Fruit fly (Drosophila melanogaster) whole organism, embryonic: Measurements from ENCODE around the gene CG43998.

Experiments
- Atf-2 ChIP-seq: fragments of 200-800 bp; sonication (Bioruptor generic); optimal IDR thresholded peaks from 2 replicates; lab custom pipeline; 2016; ENCODE audit warnings: missing biosample characterization, missing genetic modification characterization
- Atf6 ChIP-seq: fragments of 200-800 bp; sonication (Bioruptor generic); IDR thresholded peaks from 2 replicates; pipeline ENCODE4 v1.3.6; 2022; ENCODE audit warnings: missing biosample characterization, missing genetic modification characterization
- Blimp-1 ChIP-seq: fragments of 200-800 bp; sonication (Bioruptor generic); optimal IDR thresholded peaks from 3 replicates; lab custom pipeline; 2018; ENCODE audit warnings: missing biosample characterization, missing genetic modification characterization, mild to moderate bottlenecking, moderate library complexity, missing genetic modification reagents
- CG10462 ChIP-seq: fragments of 200-800 bp; sonication (Bioruptor generic); optimal IDR thresholded peaks from 2 replicates; lab custom pipeline; 2016; ENCODE audit warnings: missing biosample characterization, missing genetic modification characterization
- CG11456 ChIP-seq: fragments of 200-800 bp; sonication (Bioruptor generic); IDR thresholded peaks from 3 replicates; pipeline ENCODE4 v1.3.6; 2022; ENCODE audit warnings: missing biosample characterization, missing genetic modification characterization
- CG12155 ChIP-seq: fragments of 200-800 bp; sonication (Bioruptor generic); optimal IDR thresholded peaks from 3 replicates; lab custom pipeline; 2016; ENCODE audit warnings: missing biosample characterization, missing genetic modification characterization
- CG12769 ChIP-seq: fragments of 200-800 bp; sonication (Bioruptor generic); optimal IDR thresholded peaks from 2 replicates; lab custom pipeline; 2019; ENCODE audit warnings: missing biosample characterization, mild to moderate bottlenecking, missing genetic modification characterization, moderate library complexity
- CG13775 ChIP-seq: fragments of 200-800 bp; sonication (Bioruptor generic); optimal IDR thresholded peaks from 3 replicates; lab custom pipeline; 2017; ENCODE audit warnings: missing biosample characterization, mild to moderate bottlenecking, missing genetic modification characterization
- CG14667 ChIP-seq: fragments of 200-800 bp; sonication (Bioruptor generic); IDR thresholded peaks from 2 replicates; pipeline ENCODE4 v1.3.6; 2022; ENCODE audit warnings: missing biosample characterization, missing genetic modification characterization
- CG15601 ChIP-seq: fragments of 200-800 bp; sonication (Bioruptor generic); optimal IDR thresholded peaks from 3 replicates; lab custom pipeline; 2019; ENCODE audit warnings: missing biosample characterization, mild to moderate bottlenecking, missing genetic modification characterization, moderate library complexity
- CG17612 ChIP-seq: fragments of 200-800 bp; sonication (Bioruptor generic); IDR thresholded peaks from 2 replicates; pipeline ENCODE4 v1.3.6; 2022; ENCODE audit warnings: missing biosample characterization, missing genetic modification characterization
- CG2120 ChIP-seq: fragments of 200-800 bp; sonication (Bioruptor generic); optimal IDR thresholded peaks from 3 replicates; lab custom pipeline; 2016; ENCODE audit warnings: missing biosample characterization, missing genetic modification characterization
- CG2202 ChIP-seq: fragments of 200-800 bp; sonication (Bioruptor generic); optimal IDR thresholded peaks from 2 replicates; lab custom pipeline; 2018; ENCODE audit warnings: missing biosample characterization, mild to moderate bottlenecking, missing genetic modification characterization
- CG2889 ChIP-seq: fragments of 200-800 bp; sonication (Bioruptor generic); IDR thresholded peaks from 3 replicates; pipeline ENCODE4 v1.3.6; 2022; ENCODE audit warnings: missing biosample characterization, missing genetic modification characterization
- CG33213 ChIP-seq: fragments of 200-800 bp; sonication (Bioruptor generic); optimal IDR thresholded peaks from 3 replicates; lab custom pipeline; 2016; ENCODE audit warnings: missing biosample characterization, missing genetic modification characterization
- CG4328 ChIP-seq: fragments of 200-800 bp; sonication (Bioruptor generic); optimal IDR thresholded peaks from 3 replicates; lab custom pipeline; 2017; ENCODE audit warnings: missing biosample characterization, missing genetic modification reagents, missing genetic modification characterization
- CG4617 ChIP-seq: fragments of 200-800 bp; sonication (Bioruptor generic); optimal IDR thresholded peaks from 3 replicates; lab custom pipeline; 2016; ENCODE audit warnings: missing biosample characterization, missing genetic modification characterization, borderline replicate concordance
- Dfd ChIP-seq, 2 experiments: fragments of >200 bp; optimal IDR thresholded peaks; 2 replicates each; lab custom pipeline; 2017; ENCODE audit warnings: missing biosample characterization in 2 of 2, missing genetic modification characterization in 2 of 2
- Ets65A ChIP-seq: fragments of 200-800 bp; sonication (Bioruptor generic); peaks from one replicate; lab custom pipeline; 2016; ENCODE audit warnings: missing biosample characterization, missing genetic modification characterization
- Ets97D ChIP-seq: fragments of 200-800 bp; sonication (Bioruptor generic); optimal IDR thresholded peaks from 3 replicates; lab custom pipeline; 2016; ENCODE audit warnings: missing biosample characterization, missing genetic modification characterization
- Mes4 ChIP-seq: fragments of 200-800 bp; sonication (Bioruptor generic); optimal IDR thresholded peaks from 2 replicates; lab custom pipeline; 2016; ENCODE audit warnings: missing biosample characterization, missing genetic modification characterization
- Nf-YA ChIP-seq: fragments of 200-800 bp; sonication (Bioruptor generic); IDR thresholded peaks from 2 replicates; pipeline ENCODE4 v1.3.6; 2022; ENCODE audit warnings: missing biosample characterization, missing genetic modification characterization
- Nf-YB ChIP-seq: fragments of 200-800 bp; sonication (Bioruptor generic); optimal IDR thresholded peaks from 3 replicates; lab custom pipeline; 2019; ENCODE audit warnings: missing biosample characterization, mild to moderate bottlenecking, missing genetic modification characterization, moderate library complexity
- Oaz ChIP-seq: fragments of 200-800 bp; sonication (Bioruptor generic); IDR thresholded peaks from 2 replicates; pipeline ENCODE4 v1.3.6; 2022; ENCODE audit warnings: missing biosample characterization, missing genetic modification characterization
- Side ChIP-seq: fragments of 200-800 bp; sonication (Bioruptor generic); optimal IDR thresholded peaks from 2 replicates; lab custom pipeline; 2016; ENCODE audit warnings: missing biosample characterization, missing genetic modification characterization
- Six4 ChIP-seq: fragments of 200-800 bp; sonication (Bioruptor generic); optimal IDR thresholded peaks from 2 replicates; lab custom pipeline; 2016; ENCODE audit warnings: missing biosample characterization, missing genetic modification characterization
- Sry-δ ChIP-seq: fragments of 200-800 bp; sonication (Bioruptor generic); optimal IDR thresholded peaks from 2 replicates; lab custom pipeline; 2016; ENCODE audit warnings: missing biosample characterization, missing genetic modification characterization
- Ssrp ChIP-seq: fragments of 200-800 bp; sonication (Bioruptor generic); optimal IDR thresholded peaks from 2 replicates; lab custom pipeline; 2018; ENCODE audit warnings: missing biosample characterization, mild to moderate bottlenecking, missing genetic modification characterization, moderate library complexity
- Vsx1 ChIP-seq: fragments of 200-800 bp; sonication (Bioruptor generic); optimal IDR thresholded peaks from 2 replicates; lab custom pipeline; 2017; ENCODE audit warnings: missing biosample characterization, mild to moderate bottlenecking, missing genetic modification characterization, missing genetic modification reagents
- ac ChIP-seq: fragments of 200-800 bp; sonication (Bioruptor generic); optimal IDR thresholded peaks from 3 replicates; lab custom pipeline; 2017; ENCODE audit warnings: missing biosample characterization, mild to moderate bottlenecking, missing genetic modification characterization
- ara ChIP-seq: fragments of 200-800 bp; sonication (Bioruptor generic); IDR thresholded peaks from 2 replicates; pipeline ENCODE4 v1.3.6; 2022; ENCODE audit warnings: missing biosample characterization, missing genetic modification characterization
- ato ChIP-seq: fragments of 200-800 bp; sonication (Bioruptor generic); IDR thresholded peaks from 2 replicates; pipeline ENCODE4 v1.3.6; 2022; ENCODE audit warnings: missing biosample characterization, missing genetic modification characterization; ENCODE audit not compliant: partially characterized antibody
- croc ChIP-seq: fragments of 200-800 bp; sonication (Bioruptor generic); conservative IDR thresholded peaks from 3 replicates; pipeline ENCODE4 v1.3.6; 2022; ENCODE audit warnings: missing biosample characterization, missing genetic modification characterization
- crp ChIP-seq, 2 experiments: fragments of 200-800 bp; sonication (Bioruptor generic); optimal IDR thresholded peaks; 2 replicates in 1 of 2; 3 replicates in 1 of 2; lab custom pipeline; 2017; ENCODE audit warnings: missing biosample characterization in 2 of 2, missing genetic modification characterization in 2 of 2, mild to moderate bottlenecking in 1 of 2, moderate library complexity in 1 of 2
- cwo ChIP-seq: fragments of 200-800 bp; sonication (Bioruptor generic); optimal IDR thresholded peaks from 3 replicates; lab custom pipeline; 2017; ENCODE audit warnings: missing biosample characterization, missing genetic modification characterization, mild to moderate bottlenecking, moderate library complexity, missing genetic modification reagents
- dati ChIP-seq: fragments of 200-800 bp; sonication (Bioruptor generic); IDR thresholded peaks from 2 replicates; pipeline ENCODE4 v1.3.6; 2022; ENCODE audit warnings: missing biosample characterization, missing genetic modification characterization
- gsb ChIP-seq: fragments of 200-800 bp; sonication (Bioruptor generic); IDR thresholded peaks from 2 replicates; pipeline ENCODE4 v1.3.6; 2022; ENCODE audit warnings: missing biosample characterization, missing genetic modification characterization
- hth ChIP-seq: fragments of >200 bp; optimal IDR thresholded peaks from 2 replicates; lab custom pipeline; 2017; ENCODE audit warnings: inconsistent platforms
- ken ChIP-seq: fragments of 200-800 bp; sonication (Bioruptor generic); IDR thresholded peaks from 3 replicates; pipeline ENCODE4 v1.3.6; 2022; ENCODE audit warnings: missing biosample characterization, missing genetic modification characterization
- lbe ChIP-seq: fragments of 200-800 bp; sonication (Bioruptor generic); optimal IDR thresholded peaks from 2 replicates; lab custom pipeline; 2016; ENCODE audit warnings: missing biosample characterization, mild to moderate bottlenecking, missing genetic modification characterization
- lmd ChIP-seq: fragments of 200-800 bp; sonication (Bioruptor generic); IDR thresholded peaks from 2 replicates; pipeline ENCODE4 v1.3.6; 2022; ENCODE audit warnings: missing biosample characterization, missing genetic modification characterization
- lola ChIP-seq, 3 experiments: fragments of >200 bp in 2 of 3; fragments of 200-800 bp in 1 of 3; sonication (Bioruptor generic) in 1 of 3; optimal IDR thresholded peaks; 2 replicates each; lab custom pipeline; 2017 to 2019; ENCODE audit warnings: missing biosample characterization in 3 of 3, missing genetic modification characterization in 3 of 3, mild to moderate bottlenecking in 1 of 3, moderate library complexity in 1 of 3
- row ChIP-seq: fragments of 200-800 bp; sonication (Bioruptor generic); IDR thresholded peaks from 3 replicates; pipeline ENCODE4 v1.3.6; 2022; ENCODE audit warnings: missing biosample characterization, missing genetic modification characterization
- sd ChIP-seq: fragments of 200-800 bp; sonication (Bioruptor generic); optimal IDR thresholded peaks from 3 replicates; lab custom pipeline; 2018; ENCODE audit warnings: missing biosample characterization, mild to moderate bottlenecking, missing genetic modification characterization, moderate library complexity
- seq ChIP-seq: fragments of 200-800 bp; sonication (Bioruptor generic); IDR thresholded peaks from 2 replicates; pipeline ENCODE4 v1.3.6; 2022; ENCODE audit warnings: missing biosample characterization, missing genetic modification characterization
- slbo ChIP-seq: fragments of 200-800 bp; sonication (Bioruptor generic); IDR thresholded peaks from 2 replicates; pipeline ENCODE4 v1.3.6; 2022; ENCODE audit warnings: missing biosample characterization, missing genetic modification characterization
- tll ChIP-seq, 2 experiments: fragments of 200-800 bp in 1 of 2; fragments of >200 bp in 1 of 2; sonication (Bioruptor generic) in 1 of 2; optimal IDR thresholded peaks; 2 replicates each; lab custom pipeline; 2017 to 2019; ENCODE audit warnings: missing biosample characterization in 2 of 2, missing genetic modification characterization in 2 of 2, mild to moderate bottlenecking in 1 of 2, moderate library complexity in 1 of 2
- trem ChIP-seq: fragments of 200-800 bp; optimal IDR thresholded peaks from 3 replicates; lab custom pipeline; 2019; ENCODE audit warnings: missing biosample characterization, mild to moderate bottlenecking, missing genetic modification characterization, moderate library complexity
- zfh1 ChIP-seq: fragments of 200-800 bp; sonication (Bioruptor generic); IDR thresholded peaks from 3 replicates; pipeline ENCODE4 v1.3.6; 2022; ENCODE audit warnings: missing biosample characterization, missing genetic modification characterization

The CG43998 gene

dm6 chr3R:23888273-23889220 lies 40.3 kb downstream of the CG43998 start (continued):
- TF ChIP-seq cwo (no peak), CG10462 (no peak), Nf-YB (GFP tag; lab: Kevin White, UChicago) (peak; percentile 19), sd (tag; lab: Kevin White, UChicago) (no peak), row (GFP tag; lab: Robert Waterston, UW) (peak; percentile 51), trem (tag; lab: Kevin White, UChicago) (no peak), hth (no peak), Sry-δ (GFP tag; lab: Kevin White, UChicago) (no peak), CG2202 (tag; lab: Kevin White, UChicago) (peak; percentile 24), CG2889 (no peak), Ets97D (GFP tag; lab: Kevin White, UChicago) (no peak), slbo (peak; percentile 26; the same call in 1 of the 2 replicates), gsb (GFP tag; lab: Robert Waterston, UW) (no peak), ato (no peak), Side (GFP tag; lab: Kevin White, UChicago) (no peak), ken (GFP tag; lab: Robert Waterston, UW) (0 out of 3 replicates have a peak, but pooled peaks have one; percentile 26), ac (no peak), CG4617 (no peak), CG4328 (GFP tag; lab: Kevin White, UChicago) (no peak), Ssrp (tag; lab: Kevin White, UChicago) (peak; percentile 31), Nf-YA (GFP tag; lab: Robert Waterston, UW) (no peak), ara (GFP tag; lab: Robert Waterston, UW) (no peak), Ets65A (GFP tag; lab: Kevin White, UChicago) (no peak), crp (GFP tag; optimal IDR thresholded peaks at IDR 0.05; lab: Kevin White, UChicago) (no peak), CG13775 (no peak), dati (GFP tag; lab: Robert Waterston, UW) (no peak), lola (GFP tag; optimal IDR thresholded peaks at IDR 0.05; lab: Kevin White, UChicago) (peak in 1 of 3 experiments; percentile 11), Atf-2 (GFP tag; lab: Kevin White, UChicago) (no peak), CG33213 (GFP tag; lab: Kevin White, UChicago) (no peak), Atf6 (GFP tag; lab: Robert Waterston, UW) (peak; percentile 22; the same call in 1 of the 2 replicates), CG15601 (no peak), Mes4 (GFP tag; lab: Kevin White, UChicago) (no peak), CG12155 (GFP tag; lab: Kevin White, UChicago) (no peak), Dfd (GFP tag; optimal IDR thresholded peaks at IDR 0.05; lab: Kevin White, UChicago) (no peak), CG2120 (GFP tag; lab: Kevin White, UChicago) (no peak), seq (0 out of 2 replicates have a peak, but pooled peaks have one; percentile 32), Vsx1 (GFP tag; lab: Kevin White, UChicago) (no peak), tll (GFP tag; optimal IDR thresholded peaks at IDR 0.05; lab: Kevin White, UChicago) (no peak), zfh1 (GFP tag; lab: Robert Waterston, UW) (0 out of 3 replicates have a peak, but pooled peaks have one; percentile 36), lmd (GFP tag; lab: Robert Waterston, UW) (peak; percentile 27; the same call in 1 of the 2 replicates), Oaz (no peak), CG12769 (tag; lab: Kevin White, UChicago) (no peak), CG14667 (GFP tag; lab: Robert Waterston, UW) (no peak), Blimp-1 (GFP tag; lab: Kevin White, UChicago) (peak; percentile 35), lbe (GFP tag; lab: Kevin White, UChicago) (peak; percentile 85), croc (GFP tag; lab: Robert Waterston, UW) (no peak), Six4 (GFP tag; lab: Kevin White, UChicago) (no peak), CG17612 (GFP tag; lab: Robert Waterston, UW) (no peak), CG11456 (GFP tag; lab: Robert Waterston, UW) (no peak)
